Fruit fly (Drosophila melanogaster): ENCODE measurements around the gene PICK1.

PICK1 gene

dm6 chr2L:12704418-12704920 lies 9.6 kb downstream of the PICK1 start, which contains the start of the genes CG5776 and spict (continued):
- no peak for TF ChIP-seq luna (GFP tag; optimal IDR thresholded peaks at IDR 0.05)
- TF ChIP-seq CG8359 (GFP tag; optimal IDR thresholded peaks at IDR 0.05; ENCODE audit: borderline replicate concordance): no peak
- TF ChIP-seq zfh2 (GFP tag; optimal IDR thresholded peaks at IDR 0.05): peak; percentile 70
- peak; percentile 12; the same call in 1 of the 3 replicates for TF ChIP-seq CG34224 (GFP tag; IDR thresholded peaks at IDR 0.05; ENCODE audit: partially characterized antibody)
- peak; percentile 57; the same call in 2 of the 3 replicates for TF ChIP-seq so (GFP tag; IDR thresholded peaks at IDR 0.05)
- TF ChIP-seq CG6272 (GFP tag; IDR thresholded peaks at IDR 0.05): peak; percentile 79
- no peak for TF ChIP-seq Doc2 (GFP tag; IDR thresholded peaks at IDR 0.05)
- peak; percentile 83 for TF ChIP-seq lmd (GFP tag; IDR thresholded peaks at IDR 0.05)
- TF ChIP-seq ro (GFP tag; IDR thresholded peaks at IDR 0.05): no peak; the same call in 1 of the 2 replicates
- peak; percentile 18 for TF ChIP-seq kni (GFP tag; optimal IDR thresholded peaks at IDR 0.05)
- peak; percentile 66 for TF ChIP-seq CG18476 (GFP tag; optimal IDR thresholded peaks at IDR 0.05)
- TF ChIP-seq CG4282 (GFP tag; optimal IDR thresholded peaks at IDR 0.05): no peak
- no peak for TF ChIP-seq CG12744 (GFP tag; optimal IDR thresholded peaks at IDR 0.05)
- TF ChIP-seq CG13424 (tag; optimal IDR thresholded peaks at IDR 0.05): peak; percentile 86
- TF ChIP-seq CG14667 (GFP tag; IDR thresholded peaks at IDR 0.05): peak; percentile 78
- no peak for TF ChIP-seq CG6175 (GFP tag; IDR thresholded peaks at IDR 0.05)
- peak; percentile 54 for TF ChIP-seq pho (GFP tag; optimal IDR thresholded peaks at IDR 0.05)
- peak; percentile 84 for TF ChIP-seq CG14441 (GFP tag; IDR thresholded peaks at IDR 0.05)
- no peak for TF ChIP-seq tio (GFP tag; optimal IDR thresholded peaks at IDR 0.05)
- TF ChIP-seq CG15269 (tag; optimal IDR thresholded peaks at IDR 0.05): peak; percentile 75
- TF ChIP-seq ewg (GFP tag; optimal IDR thresholded peaks at IDR 0.05): peak; percentile 60
- TF ChIP-seq Doc3 (GFP tag; IDR thresholded peaks at IDR 0.05; ENCODE audit: partially characterized antibody): no peak
- TF ChIP-seq Dbx (GFP tag; IDR thresholded peaks at IDR 0.05): peak; percentile 83
- no peak for TF ChIP-seq sr (GFP tag; IDR thresholded peaks at IDR 0.05)
- peak; percentile 54; the same call in 1 of the 4 replicates for TF ChIP-seq Dll (GFP tag; IDR thresholded peaks at IDR 0.05; ENCODE audit: partially characterized antibody)
- TF ChIP-seq CG10543 (GFP tag; optimal IDR thresholded peaks at IDR 0.05): peak; percentile 80
- TF ChIP-seq CG2889 (GFP tag; IDR thresholded peaks at IDR 0.05): peak; percentile 70; the same call in 2 of the 3 replicates
- TF ChIP-seq schlank (tag; optimal IDR thresholded peaks at IDR 0.05): peak; percentile 53
- TF ChIP-seq slp2 (GFP tag; optimal IDR thresholded peaks at IDR 0.05): peak; percentile 18
- TF ChIP-seq gfzf (GFP tag; optimal IDR thresholded peaks at IDR 0.05): peak; percentile 53
- no peak for TF ChIP-seq CG8089 (GFP tag; optimal IDR thresholded peaks at IDR 0.05)
- TF ChIP-seq CG16815 (GFP tag; optimal IDR thresholded peaks at IDR 0.05): peak; percentile 80
- TF ChIP-seq Adf1 (GFP tag; IDR thresholded peaks at IDR 0.05): peak; percentile 65
- no peak for TF ChIP-seq HLH4C (GFP tag; IDR thresholded peaks at IDR 0.05; ENCODE audit: partially characterized antibody)
- no peak for TF ChIP-seq repo (GFP tag; optimal IDR thresholded peaks at IDR 0.05)
- peak; percentile 83 for TF ChIP-seq CG17829 (tag; optimal IDR thresholded peaks at IDR 0.05)
- peak; percentile 54; the same call in 1 of the 2 replicates for TF ChIP-seq GATAe (GFP tag; conservative IDR thresholded peaks at IDR 0.05)
- TF ChIP-seq CG11085 (GFP tag; IDR thresholded peaks at IDR 0.05): peak; percentile 51
- peak; percentile 82 for TF ChIP-seq unpg (GFP tag; optimal IDR thresholded peaks at IDR 0.05)
- TF ChIP-seq bigmax (GFP tag; optimal IDR thresholded peaks at IDR 0.05): no peak
- TF ChIP-seq CG2129 (GFP tag; IDR thresholded peaks at IDR 0.05; ENCODE audit: partially characterized antibody): no peak
- TF ChIP-seq CG34422 (GFP tag; IDR thresholded peaks at IDR 0.05): peak; percentile 91
- no peak for TF ChIP-seq CG11398 (GFP tag; optimal IDR thresholded peaks at IDR 0.05)
- peak; percentile 60 for TF ChIP-seq CG31441 (GFP tag; IDR thresholded peaks at IDR 0.05)
- TF ChIP-seq CG17802 (tag; optimal IDR thresholded peaks at IDR 0.05): peak; percentile 19
- TF ChIP-seq sens-2 (GFP tag; IDR thresholded peaks at IDR 0.05): 0 out of 2 replicates have a peak, but pooled peaks have one; percentile 31
- TF ChIP-seq CG4360 (GFP tag; IDR thresholded peaks at IDR 0.05): 0 out of 2 replicates have a peak, but pooled peaks have one; percentile 10
- TF ChIP-seq Sox100B (GFP tag; optimal IDR thresholded peaks at IDR 0.05): no peak
- peak; percentile 88 for TF ChIP-seq dysf (GFP tag; IDR thresholded peaks at IDR 0.05)
- TF ChIP-seq Scr (GFP tag; IDR thresholded peaks at IDR 0.05; ENCODE audit: partially characterized antibody): peak; percentile 60
